Fruit fly (Drosophila melanogaster) whole organism, embryonic: Measurements from ENCODE around the gene Alp10.

ENCODE experiments used
- Ada2b ChIP-seq: fragments of 200-800 bp; sonication (Bioruptor generic); IDR thresholded peaks from 2 replicates; pipeline ENCODE4 v1.3.6; 2022; ENCODE audit warnings: missing biosample characterization, missing genetic modification characterization
- Antp ChIP-seq: fragments of 200-800 bp; sonication (Bioruptor generic); optimal IDR thresholded peaks from 3 replicates; lab custom pipeline; 2016; ENCODE audit warnings: missing biosample characterization, missing genetic modification characterization
- CG10543 ChIP-seq: fragments of 200-800 bp; sonication (Bioruptor generic); optimal IDR thresholded peaks from 3 replicates; lab custom pipeline; 2017; ENCODE audit warnings: missing biosample characterization, mild to moderate bottlenecking, missing genetic modification characterization, moderate library complexity
- CG11247 ChIP-seq: fragments of 200-800 bp; sonication (Bioruptor generic); IDR thresholded peaks from 2 replicates; pipeline ENCODE4 v1.3.6; 2022; ENCODE audit warnings: missing biosample characterization, missing genetic modification characterization
- CG11398 ChIP-seq: fragments of 200-800 bp; sonication (Bioruptor generic); optimal IDR thresholded peaks from 2 replicates; lab custom pipeline; 2016; ENCODE audit warnings: missing biosample characterization, missing genetic modification characterization
- CG11560 ChIP-seq: fragments of 200-800 bp; sonication (Bioruptor generic); IDR thresholded peaks from 3 replicates; pipeline ENCODE4 v1.3.6; 2022; ENCODE audit warnings: missing biosample characterization, missing genetic modification characterization
- CG11695 ChIP-seq: fragments of 200-800 bp; sonication (Bioruptor generic); IDR thresholded peaks from 3 replicates; pipeline ENCODE4 v1.3.6; 2022; ENCODE audit warnings: missing biosample characterization, missing genetic modification characterization
- CG12071 ChIP-seq: fragments of 200-800 bp; sonication (Bioruptor generic); optimal IDR thresholded peaks from 3 replicates; lab custom pipeline; 2018; ENCODE audit warnings: missing biosample characterization, mild to moderate bottlenecking, missing genetic modification characterization
- CG12219 ChIP-seq: fragments of 200-800 bp; sonication (Bioruptor generic); optimal IDR thresholded peaks from 3 replicates; lab custom pipeline; 2018; ENCODE audit warnings: missing biosample characterization, mild to moderate bottlenecking, missing genetic modification characterization
- CG14014 ChIP-seq: fragments of 200-800 bp; sonication (Bioruptor generic); IDR thresholded peaks from 2 replicates; pipeline ENCODE4 v1.3.6; 2022; ENCODE audit warnings: missing biosample characterization, missing genetic modification characterization
- CG14667 ChIP-seq: fragments of 200-800 bp; sonication (Bioruptor generic); IDR thresholded peaks from 2 replicates; pipeline ENCODE4 v1.3.6; 2022; ENCODE audit warnings: missing biosample characterization, missing genetic modification characterization
- CG14710 ChIP-seq: fragments of 200-800 bp; sonication (Bioruptor generic); optimal IDR thresholded peaks from 3 replicates; lab custom pipeline; 2019; ENCODE audit warnings: missing biosample characterization, mild to moderate bottlenecking, missing genetic modification characterization, moderate library complexity
- CG15601 ChIP-seq: fragments of 200-800 bp; sonication (Bioruptor generic); optimal IDR thresholded peaks from 3 replicates; lab custom pipeline; 2019; ENCODE audit warnings: missing biosample characterization, mild to moderate bottlenecking, missing genetic modification characterization, moderate library complexity
- CG17361 ChIP-seq: fragments of 200-800 bp; sonication (Bioruptor generic); IDR thresholded peaks from 3 replicates; pipeline ENCODE4 v1.3.6; 2022; ENCODE audit warnings: missing biosample characterization, missing genetic modification characterization
- CG17829 ChIP-seq: fragments of 200-800 bp; optimal IDR thresholded peaks from 2 replicates; lab custom pipeline; 2019; ENCODE audit warnings: missing biosample characterization, mild to moderate bottlenecking, missing genetic modification characterization, moderate library complexity
- CG18476 ChIP-seq: fragments of 200-800 bp; sonication (Bioruptor generic); optimal IDR thresholded peaks from 2 replicates; lab custom pipeline; 2016; ENCODE audit warnings: missing biosample characterization, mild to moderate bottlenecking, missing genetic modification characterization
- CG18619 ChIP-seq: fragments of 200-800 bp; sonication (Bioruptor generic); optimal IDR thresholded peaks from 3 replicates; lab custom pipeline; 2017; ENCODE audit warnings: missing biosample characterization, mild to moderate bottlenecking, missing genetic modification characterization
- CG30403 ChIP-seq: fragments of 200-800 bp; sonication (Bioruptor generic); optimal IDR thresholded peaks from 3 replicates; lab custom pipeline; 2016; ENCODE audit warnings: missing biosample characterization, missing genetic modification characterization
- CG33213 ChIP-seq: fragments of 200-800 bp; sonication (Bioruptor generic); optimal IDR thresholded peaks from 3 replicates; lab custom pipeline; 2016; ENCODE audit warnings: missing biosample characterization, missing genetic modification characterization
- CG34224 ChIP-seq: fragments of 200-800 bp; sonication (Bioruptor generic); IDR thresholded peaks from 3 replicates; pipeline ENCODE4 v1.3.6; 2022; ENCODE audit warnings: missing biosample characterization, missing genetic modification characterization; ENCODE audit not compliant: partially characterized antibody
- CG5180 ChIP-seq: fragments of 200-800 bp; sonication (Bioruptor generic); optimal IDR thresholded peaks from 3 replicates; lab custom pipeline; 2017; ENCODE audit warnings: missing biosample characterization, missing genetic modification characterization, mild to moderate bottlenecking, moderate library complexity, missing genetic modification reagents
- CG7928 ChIP-seq: fragments of 200-800 bp; sonication (Bioruptor generic); optimal IDR thresholded peaks from 2 replicates; lab custom pipeline; 2017; ENCODE audit warnings: missing biosample characterization, mild to moderate bottlenecking, missing genetic modification characterization
- CG8924 ChIP-seq: fragments of 200-800 bp; optimal IDR thresholded peaks from 3 replicates; lab custom pipeline; 2019; ENCODE audit warnings: missing biosample characterization, mild to moderate bottlenecking, missing genetic modification characterization, moderate library complexity
- CG9609 ChIP-seq: fragments of 200-800 bp; sonication (Bioruptor generic); optimal IDR thresholded peaks from 3 replicates; lab custom pipeline; 2016; ENCODE audit warnings: missing biosample characterization, missing genetic modification characterization
- CTCF ChIP-seq: fragments of 200-800 bp; sonication (Bioruptor generic); optimal IDR thresholded peaks from 2 replicates; lab custom pipeline; 2017; ENCODE audit warnings: missing biosample characterization, mild to moderate bottlenecking, missing genetic modification characterization, moderate library complexity
- Dp ChIP-seq: fragments of 200-800 bp; sonication (Bioruptor generic); optimal IDR thresholded peaks from 2 replicates; lab custom pipeline; 2018; ENCODE audit warnings: missing biosample characterization, mild to moderate bottlenecking, missing genetic modification characterization, moderate library complexity
- HLH3B ChIP-seq: fragments of 200-800 bp; sonication (Bioruptor generic); IDR thresholded peaks from 2 replicates; pipeline ENCODE4 v1.3.6; 2022; ENCODE audit warnings: missing biosample characterization, missing genetic modification characterization
- HLH54F ChIP-seq: fragments of 200-800 bp; sonication (Bioruptor generic); optimal IDR thresholded peaks from 3 replicates; lab custom pipeline; 2016; ENCODE audit warnings: missing biosample characterization, missing genetic modification characterization
- Hr39 ChIP-seq: fragments of >200 bp; optimal IDR thresholded peaks from 2 replicates; lab custom pipeline; 2017
- Lhr ChIP-seq: fragments of 200-800 bp; sonication (Bioruptor generic); optimal IDR thresholded peaks from 3 replicates; lab custom pipeline; 2017; ENCODE audit warnings: mild to moderate bottlenecking, missing biosample characterization, missing genetic modification reagents, missing genetic modification characterization
- Ravus ChIP-seq: fragments of 200-800 bp; sonication (Bioruptor generic); IDR thresholded peaks from 2 replicates; pipeline ENCODE4 v1.3.6; 2022; ENCODE audit warnings: missing biosample characterization, missing genetic modification characterization
- Rx ChIP-seq: fragments of 200-800 bp; sonication (Bioruptor generic); IDR thresholded peaks from 2 replicates; pipeline ENCODE4 v1.3.6; 2022; ENCODE audit warnings: missing biosample characterization, missing genetic modification characterization
- ac ChIP-seq: fragments of 200-800 bp; sonication (Bioruptor generic); optimal IDR thresholded peaks from 3 replicates; lab custom pipeline; 2017; ENCODE audit warnings: missing biosample characterization, mild to moderate bottlenecking, missing genetic modification characterization
- ase ChIP-seq: fragments of 200-800 bp; sonication (Bioruptor generic); IDR thresholded peaks from 3 replicates; pipeline ENCODE4 v1.3.6; 2022; ENCODE audit warnings: missing biosample characterization, missing genetic modification characterization
- cg ChIP-seq: fragments of 200-800 bp; sonication (Bioruptor generic); optimal IDR thresholded peaks from 3 replicates; lab custom pipeline; 2019; ENCODE audit warnings: missing biosample characterization, mild to moderate bottlenecking, missing genetic modification characterization, moderate library complexity
- chinmo ChIP-seq: fragments of 200-800 bp; sonication (Bioruptor generic); IDR thresholded peaks from 4 replicates; pipeline ENCODE4 v1.3.6; 2022; ENCODE audit warnings: missing biosample characterization, missing genetic modification characterization; ENCODE audit not compliant: partially characterized antibody
- corto ChIP-seq: fragments of 200-800 bp; sonication (Bioruptor generic); optimal IDR thresholded peaks from 2 replicates; lab custom pipeline; 2016; ENCODE audit warnings: missing biosample characterization, mild to moderate bottlenecking, missing genetic modification characterization, moderate library complexity
- crp ChIP-seq, 2 experiments: fragments of 200-800 bp; sonication (Bioruptor generic); optimal IDR thresholded peaks; 2 replicates in 1 of 2; 3 replicates in 1 of 2; lab custom pipeline; 2017; ENCODE audit warnings: missing biosample characterization in 2 of 2, missing genetic modification characterization in 2 of 2, mild to moderate bottlenecking in 1 of 2, moderate library complexity in 1 of 2
- eve ChIP-seq, 2 experiments: fragments of >200 bp; optimal IDR thresholded peaks; 2 replicates each; lab custom pipeline; 2017; ENCODE audit warnings: missing biosample characterization in 2 of 2, missing genetic modification characterization in 2 of 2
- ftz-f1 ChIP-seq: fragments of 200-800 bp; sonication (Bioruptor generic); optimal IDR thresholded peaks from 2 replicates; lab custom pipeline; 2016; ENCODE audit warnings: missing biosample characterization, missing genetic modification characterization
- gro ChIP-seq: fragments of 200-800 bp; sonication (Bioruptor generic); optimal IDR thresholded peaks from 2 replicates; lab custom pipeline; 2016; ENCODE audit warnings: missing biosample characterization, missing genetic modification characterization
- gt ChIP-seq: fragments of 200-800 bp; sonication (Bioruptor generic); IDR thresholded peaks from 2 replicates; pipeline ENCODE4 v1.3.6; 2022; ENCODE audit warnings: missing biosample characterization, missing genetic modification characterization
- hb ChIP-seq: fragments of 200-800 bp; sonication (Bioruptor generic); IDR thresholded peaks from 3 replicates; pipeline ENCODE4 v1.3.6; 2022; ENCODE audit warnings: missing biosample characterization, missing genetic modification characterization; ENCODE audit not compliant: partially characterized antibody
- her ChIP-seq: fragments of 200-800 bp; sonication (Bioruptor generic); optimal IDR thresholded peaks from 2 replicates; lab custom pipeline; 2016; ENCODE audit warnings: missing biosample characterization, missing genetic modification characterization
- kah ChIP-seq: fragments of 200-800 bp; sonication (Bioruptor generic); optimal IDR thresholded peaks from 2 replicates; lab custom pipeline; 2018; ENCODE audit warnings: missing biosample characterization, mild to moderate bottlenecking, missing genetic modification characterization
- phol ChIP-seq: fragments of 200-800 bp; sonication (Bioruptor generic); optimal IDR thresholded peaks from 3 replicates; lab custom pipeline; 2018; ENCODE audit warnings: missing biosample characterization, mild to moderate bottlenecking, missing genetic modification characterization, moderate library complexity
- run ChIP-seq: fragments of 200-800 bp; sonication (Bioruptor generic); optimal IDR thresholded peaks from 3 replicates; lab custom pipeline; 2018; ENCODE audit warnings: missing biosample characterization, mild to moderate bottlenecking, missing genetic modification characterization
- salm ChIP-seq: fragments of 200-800 bp; sonication (Bioruptor generic); optimal IDR thresholded peaks from 2 replicates; lab custom pipeline; 2018; ENCODE audit warnings: missing biosample characterization, mild to moderate bottlenecking, missing genetic modification characterization
- schlank ChIP-seq: fragments of 200-800 bp; sonication (Bioruptor generic); optimal IDR thresholded peaks from 2 replicates; lab custom pipeline; 2018; ENCODE audit warnings: missing biosample characterization, mild to moderate bottlenecking, missing genetic modification characterization
- sd ChIP-seq: fragments of 200-800 bp; sonication (Bioruptor generic); optimal IDR thresholded peaks from 3 replicates; lab custom pipeline; 2018; ENCODE audit warnings: missing biosample characterization, mild to moderate bottlenecking, missing genetic modification characterization, moderate library complexity
- sim ChIP-seq: fragments of 200-800 bp; sonication (Bioruptor generic); IDR thresholded peaks from 2 replicates; pipeline ENCODE4 v1.3.6; 2022; ENCODE audit warnings: missing biosample characterization, missing genetic modification characterization
- so ChIP-seq: fragments of 200-800 bp; sonication (Bioruptor generic); IDR thresholded peaks from 3 replicates; pipeline ENCODE4 v1.3.6; 2022; ENCODE audit warnings: missing biosample characterization, missing genetic modification characterization
- wor ChIP-seq: fragments of 200-800 bp; sonication (Bioruptor generic); IDR thresholded peaks from 2 replicates; pipeline ENCODE4 v1.3.6; 2022; ENCODE audit warnings: missing biosample characterization, missing genetic modification characterization

The Alp10 gene

dm6 chr3L:5609493-5609892 lies 14.4 kb upstream of the Alp10 start (continued):
- TF ChIP-seq CG15601 (tag; lab: Kevin White, UChicago) (no peak), Dp (no peak), CG11695 (GFP tag; lab: Robert Waterston, UW) (no peak), Ravus (GFP tag; lab: Robert Waterston, UW) (no peak), kah (no peak), sim (GFP tag; lab: Robert Waterston, UW) (no peak), eve (GFP tag; optimal IDR thresholded peaks at IDR 0.05; lab: Kevin White, UChicago) (no peak), Ada2b (GFP tag; lab: Robert Waterston, UW) (0 out of 2 replicates have a peak, but pooled peaks have one; percentile 44), Hr39 (lab: Kevin White, UChicago) (no peak), cg (GFP tag; lab: Kevin White, UChicago) (no peak), gro (GFP tag; lab: Kevin White, UChicago) (no peak), crp (GFP tag; optimal IDR thresholded peaks at IDR 0.05; lab: Kevin White, UChicago) (no peak), CG17829 (tag; lab: Kevin White, UChicago) (peak; percentile 30), CG11398 (GFP tag; lab: Kevin White, UChicago) (no peak), CG9609 (GFP tag; lab: Kevin White, UChicago) (no peak), CG11560 (tag; lab: Robert Waterston, UW) (no peak), CG34224 (GFP tag; lab: Robert Waterston, UW) (no peak), CG30403 (peak; percentile 9), Antp (GFP tag; lab: Kevin White, UChicago) (no peak), CG12071 (GFP tag; lab: Kevin White, UChicago) (no peak), salm (tag; lab: Kevin White, UChicago) (no peak), CG14710 (tag; lab: Kevin White, UChicago) (peak; percentile 10), CG11247 (GFP tag; lab: Robert Waterston, UW) (no peak), CG12219 (GFP tag; lab: Kevin White, UChicago) (no peak), phol (tag; lab: Kevin White, UChicago) (peak; percentile 47), so (GFP tag; lab: Robert Waterston, UW) (peak; percentile 44; the same call in 1 of the 3 replicates), CG17361 (0 out of 3 replicates have a peak, but pooled peaks have one; percentile 11), ftz-f1 (no peak), schlank (tag; lab: Kevin White, UChicago) (no peak), sd (tag; lab: Kevin White, UChicago) (no peak), hb (no peak), CG5180 (GFP tag; lab: Kevin White, UChicago) (no peak), CG10543 (no peak), CG7928 (GFP tag; lab: Kevin White, UChicago) (no peak), chinmo (GFP tag; lab: Robert Waterston, UW) (no peak), run (tag; lab: Kevin White, UChicago) (no peak), CG14014 (GFP tag; lab: Robert Waterston, UW) (0 out of 2 replicates have a peak, but pooled peaks have one; percentile 26), CG14667 (no peak), CTCF (no peak), gt (no peak), CG18619 (GFP tag; lab: Kevin White, UChicago) (no peak), Rx (GFP tag; lab: Robert Waterston, UW) (no peak), Lhr (GFP tag; lab: Kevin White, UChicago) (no peak), CG33213 (GFP tag; lab: Kevin White, UChicago) (no peak), her (GFP tag; lab: Kevin White, UChicago) (no peak), ac (GFP tag; lab: Kevin White, UChicago) (no peak), CG18476 (GFP tag; lab: Kevin White, UChicago) (no peak), HLH3B (GFP tag; lab: Robert Waterston, UW) (0 out of 2 replicates have a peak, but pooled peaks have one; percentile 21), wor (GFP tag; lab: Robert Waterston, UW) (no peak), CG8924 (tag; lab: Kevin White, UChicago) (no peak), ase (no peak), HLH54F (GFP tag; lab: Kevin White, UChicago) (no peak), corto (no peak)
